Worm (Caenorhabditis elegans) whole organism, dauer: Measurements from ENCODE around the gene frg-1.

Experiments
- unc-62 ChIP-seq: sonication (generic microtip); optimal IDR thresholded peaks from 2 replicates; lab custom pipeline; 2017; ENCODE audit warnings: missing biosample characterization, missing genetic modification reagents, missing genetic modification characterization

Gene frg-1

ce11 chrIII:12978473-12979174, at the start of gene frg-1, which contains the start of gene ubq-2:
frg-1 (plus strand) TSS chrIII:12979162.
ubq-2 (minus strand) TSS chrIII:12978523.
- TF ChIP-seq unc-62 (GFP tag; lab: Kevin White, UChicago), result no peak

- TF ChIP-seq unc-62 (GFP tag; lab: Kevin White, UChicago), result no peak
Observed at ce11 chrIII:12929573-12929972, 49.4 kb upstream of the frg-1 start, which contains the start of gene Y37D8A.19. Y37D8A.19 (plus strand) TSS chrIII:12929873.

- no peak for TF ChIP-seq unc-62 (GFP tag; lab: Kevin White, UChicago)
Observed at ce11 chrIII:12931108-12931507, 47.9 kb upstream of the frg-1 start.

ce11 chrIII:12931786-12932427, 47.1 kb upstream of the frg-1 start, which contains the start of gene rbm-7:
rbm-7 (minus strand) TSS chrIII:12931867.
- TF ChIP-seq unc-62 (GFP tag; lab: Kevin White, UChicago), result no peak

ce11 chrIII:12932776-12933175, 46.2 kb upstream of the frg-1 start:
- no peak for TF ChIP-seq unc-62 (GFP tag; lab: Kevin White, UChicago)

ce11 chrIII:12934417-12934816, 44.5 kb upstream of the frg-1 start, which contains the start of gene epg-3:
epg-3 (plus strand) TSS chrIII:12934717.
- no peak for TF ChIP-seq unc-62 (GFP tag; lab: Kevin White, UChicago)

ce11 chrIII:12942307-12942706, 36.7 kb upstream of the frg-1 start, which contains the start of gene unc-25:
unc-25 (plus strand) TSS chrIII:12942651.
- no peak for TF ChIP-seq unc-62 (GFP tag; lab: Kevin White, UChicago)

ce11 chrIII:12944064-12944463, 34.9 kb upstream of the frg-1 start:
- TF ChIP-seq unc-62 (GFP tag; lab: Kevin White, UChicago), result no peak

ce11 chrIII:12945072-12945471, 33.9 kb upstream of the frg-1 start:
- TF ChIP-seq unc-62 (GFP tag; lab: Kevin White, UChicago), result no peak

ce11 chrIII:12951362-12952228, 27.4 kb upstream of the frg-1 start, which contains the start of gene Y39E4A.1:
Y39E4A.1 (plus strand) TSS chrIII:12951412.
- no peak for TF ChIP-seq unc-62 (GFP tag; lab: Kevin White, UChicago)

ce11 chrIII:12952615-12953014, 26.3 kb upstream of the frg-1 start:
- TF ChIP-seq unc-62 (GFP tag; lab: Kevin White, UChicago), result no peak

ce11 chrIII:12959286-12959685, 19.7 kb upstream of the frg-1 start:
- no peak for TF ChIP-seq unc-62 (GFP tag; lab: Kevin White, UChicago)

- TF ChIP-seq unc-62 (GFP tag; lab: Kevin White, UChicago), result no peak
Observed at ce11 chrIII:12960705-12961104, 18.3 kb upstream of the frg-1 start.

ce11 chrIII:12966895-12967294, 12.1 kb upstream of the frg-1 start, which contains the start of gene ttm-1:
ttm-1 (minus strand) TSS chrIII:12966995.
- TF ChIP-seq unc-62 (GFP tag; lab: Kevin White, UChicago), result no peak

ce11 chrIII:12967437-12968043, 11.4 kb upstream of the frg-1 start:
- TF ChIP-seq unc-62 (GFP tag; lab: Kevin White, UChicago), result no peak
